Worm (Caenorhabditis elegans) whole organism, L4 larva: ENCODE results near the gene immp-2.

Source experiments
- aly-2 ChIP-seq: sonication (generic microtip); optimal IDR thresholded peaks from 2 replicates; lab custom pipeline; 2018; ENCODE audit warnings: missing biosample characterization, missing genetic modification characterization
- ceh-32 ChIP-seq: sonication (generic microtip); optimal IDR thresholded peaks from 2 replicates; lab custom pipeline; 2016; ENCODE audit warnings: mild to moderate bottlenecking, missing genetic modification characterization, missing compliant biosample characterization; ENCODE audit not compliant: poor library complexity
- ceh-82 ChIP-seq: sonication (generic microtip); optimal IDR thresholded peaks from 2 replicates; lab custom pipeline; 2017; ENCODE audit warnings: missing biosample characterization, missing genetic modification characterization
- fkh-10 ChIP-seq: fragments of 150-350 bp; optimal IDR thresholded peaks from 2 replicates; lab custom pipeline; 2014; ENCODE audit warnings: missing biosample characterization, missing genetic modification reagents, missing genetic modification characterization
- fos-1 ChIP-seq: fragments of 150-350 bp; optimal IDR thresholded peaks from 2 replicates; lab custom pipeline; 2014; ENCODE audit warnings: missing biosample characterization, missing genetic modification characterization
- jun-1 ChIP-seq: fragments of 150-350 bp; optimal IDR thresholded peaks from 2 replicates; lab custom pipeline; 2014; ENCODE audit warnings: missing biosample characterization, missing genetic modification reagents, missing genetic modification characterization
- lin-1 ChIP-seq: fragments of 200-800 bp; sonication (Bioruptor generic); IDR thresholded peaks from 2 replicates; pipeline ENCODE4 v1.3.6; 2022; ENCODE audit warnings: missing genetic modification reagents, missing genetic modification characterization, missing compliant biosample characterization
- lin-39 ChIP-seq: fragments of 150-350 bp; optimal IDR thresholded peaks from 2 replicates; lab custom pipeline; 2014; ENCODE audit warnings: missing biosample characterization, missing genetic modification reagents, missing genetic modification characterization
- mxl-2 ChIP-seq: fragments of 200-800 bp; sonication (Bioruptor generic); conservative IDR thresholded peaks from 2 replicates; pipeline ENCODE4 v1.3.6; 2022; ENCODE audit warnings: missing genetic modification reagents, missing genetic modification characterization, missing compliant biosample characterization
- nhr-11 ChIP-seq: fragments of 150-350 bp; optimal IDR thresholded peaks from 2 replicates; lab custom pipeline; 2014; ENCODE audit warnings: missing biosample characterization, missing genetic modification characterization
- nhr-28 ChIP-seq: fragments of 150-350 bp; optimal IDR thresholded peaks from 2 replicates; lab custom pipeline; 2014; ENCODE audit warnings: missing biosample characterization, missing genetic modification characterization
- nhr-76 ChIP-seq: fragments of 150-350 bp; optimal IDR thresholded peaks from 2 replicates; lab custom pipeline; 2014; ENCODE audit warnings: missing biosample characterization, missing genetic modification characterization
- nhr-77 ChIP-seq: fragments of 150-350 bp; optimal IDR thresholded peaks from 2 replicates; lab custom pipeline; 2014; ENCODE audit warnings: missing biosample characterization, missing genetic modification characterization

- TF ChIP-seq lin-39 (no peak), ceh-82 (tag; lab: Kevin White, UChicago) (no peak), fkh-10 (GFP tag; lab: Kevin White, UChicago) (no peak), fos-1 (tag; lab: Kevin White, UChicago) (no peak), aly-2 (tag; lab: Kevin White, UChicago) (no peak), ceh-32 (no peak), mxl-2 (no peak), nhr-76 (tag; lab: Kevin White, UChicago) (no peak), nhr-77 (tag; lab: Kevin White, UChicago) (no peak), jun-1 (tag; lab: Kevin White, UChicago) (no peak), lin-1 (GFP tag; lab: Robert Waterston, UW) (no peak), nhr-11 (no peak), nhr-28 (tag; lab: Kevin White, UChicago) (no peak)
Measured at ce11 chrIV:1046996-1047395, 41.3 kb upstream of the immp-2 start.
